Worm (Caenorhabditis elegans) whole organism, L1 larva: ENCODE data around the gene T14A8.2.

Experiments
- C04F5.9 ChIP-seq: sonication (generic microtip); optimal IDR thresholded peaks from 2 replicates; lab custom pipeline; 2016; ENCODE audit warnings: missing genetic modification characterization, missing compliant biosample characterization
- C16A3.4 ChIP-seq: fragments of 150-350 bp; optimal IDR thresholded peaks from 2 replicates; lab custom pipeline; 2014; ENCODE audit warnings: missing biosample characterization, missing genetic modification characterization
- F16B12.6 ChIP-seq: fragments of 150-350 bp; optimal IDR thresholded peaks from 2 replicates; lab custom pipeline; 2014; ENCODE audit warnings: missing biosample characterization, missing genetic modification characterization
- Y116A8C.19 ChIP-seq: sonication (generic microtip); optimal IDR thresholded peaks from 2 replicates; lab custom pipeline; 2016; ENCODE audit warnings: missing compliant biosample characterization, missing genetic modification characterization, borderline replicate concordance
- ama-1 ChIP-seq: fragments of 150-350 bp; optimal IDR thresholded peaks from 2 replicates; lab custom pipeline; 2014
- blmp-1 ChIP-seq: fragments of 150-350 bp; optimal IDR thresholded peaks from 2 replicates; lab custom pipeline; 2014; ENCODE audit warnings: missing biosample characterization, missing genetic modification characterization
- ceh-63 ChIP-seq: fragments of 200-800 bp; sonication (Bioruptor generic); optimal IDR thresholded peaks from 2 replicates; lab custom pipeline; 2018; ENCODE audit warnings: mild to moderate bottlenecking, missing genetic modification characterization, missing compliant biosample characterization
- ceh-82 ChIP-seq, 3 experiments: fragments of 150-350 bp in 1 of 3; sonication (generic microtip) in 2 of 3; optimal IDR thresholded peaks; 2 replicates each; lab custom pipeline; 2014 to 2017; ENCODE audit warnings: missing biosample characterization in 3 of 3, missing genetic modification characterization in 3 of 3
- ceh-90 ChIP-seq: sonication (generic microtip); optimal IDR thresholded peaks from 2 replicates; lab custom pipeline; 2016; ENCODE audit warnings: missing genetic modification characterization, missing compliant biosample characterization
- dsc-1 ChIP-seq: sonication (generic microtip); optimal IDR thresholded peaks from 2 replicates; lab custom pipeline; 2016; ENCODE audit warnings: mild to moderate bottlenecking, missing genetic modification characterization, missing compliant biosample characterization
- efl-1 ChIP-seq, 4 experiments: fragments of 150-350 bp; optimal IDR thresholded peaks in 3 of 4; peaks in 1 of 4; 1 replicate in 1 of 4; 2 replicates in 3 of 4; lab custom pipeline; 2014; ENCODE audit warnings: missing biosample characterization in 2 of 4, missing genetic modification characterization in 2 of 4, missing genetic modification reagents in 2 of 4
- egl-13 ChIP-seq: sonication (generic microtip); optimal IDR thresholded peaks from 2 replicates; lab custom pipeline; 2016; ENCODE audit warnings: missing genotype, missing genetic modification reagents, missing genetic modification characterization, missing compliant biosample characterization
- grh-1 ChIP-seq: fragments of 200-800 bp; sonication (Bioruptor generic); IDR thresholded peaks from 2 replicates; pipeline ENCODE4 v1.3.6; 2022; ENCODE audit warnings: missing genetic modification reagents, missing genetic modification characterization, missing compliant biosample characterization
- isw-1 ChIP-seq: fragments of 200-800 bp; sonication (Bioruptor generic); IDR thresholded peaks from 2 replicates; pipeline ENCODE4 v1.3.6; 2022; ENCODE audit warnings: missing genetic modification characterization, missing compliant biosample characterization
- lin-13 ChIP-seq: fragments of 150-350 bp; optimal IDR thresholded peaks from 2 replicates; lab custom pipeline; 2014; ENCODE audit warnings: missing biosample characterization, missing genetic modification reagents, missing genetic modification characterization
- lin-35 ChIP-seq, 2 experiments: fragments of 150-350 bp; optimal IDR thresholded peaks; 2 replicates each; lab custom pipeline; 2014; ENCODE audit warnings: missing biosample characterization in 2 of 2, missing genetic modification characterization in 2 of 2, missing genetic modification reagents in 2 of 2
- lsy-2 ChIP-seq, 2 experiments: fragments of 150-350 bp; optimal IDR thresholded peaks; 2 replicates each; lab custom pipeline; 2014; ENCODE audit warnings: missing biosample characterization in 2 of 2, missing genetic modification characterization in 2 of 2
- mdl-1 ChIP-seq, 2 experiments: fragments of 150-350 bp; optimal IDR thresholded peaks; 2 replicates each; lab custom pipeline; 2014 to 2017; ENCODE audit warnings: missing biosample characterization in 2 of 2, missing genetic modification characterization in 2 of 2, inconsistent platforms in 1 of 2
- mep-1 ChIP-seq: fragments of 150-350 bp; optimal IDR thresholded peaks from 2 replicates; lab custom pipeline; 2014; ENCODE audit warnings: missing biosample characterization, missing genetic modification characterization
- nhr-12 ChIP-seq: sonication (generic microtip); optimal IDR thresholded peaks from 2 replicates; lab custom pipeline; 2017; ENCODE audit warnings: missing biosample characterization, missing genetic modification characterization
- nhr-20 ChIP-seq: sonication (generic microtip); optimal IDR thresholded peaks from 2 replicates; lab custom pipeline; 2016; ENCODE audit warnings: mild to moderate bottlenecking, missing genetic modification characterization, missing compliant biosample characterization
- nhr-237 ChIP-seq: fragments of 150-350 bp; optimal IDR thresholded peaks from 2 replicates; lab custom pipeline; 2014; ENCODE audit warnings: missing biosample characterization, missing genetic modification characterization
- nhr-28 ChIP-seq: fragments of 150-350 bp; optimal IDR thresholded peaks from 2 replicates; lab custom pipeline; 2014; ENCODE audit warnings: missing biosample characterization, missing genetic modification characterization
- nhr-71 ChIP-seq: sonication (generic microtip); optimal IDR thresholded peaks from 2 replicates; lab custom pipeline; 2016; ENCODE audit warnings: mild to moderate bottlenecking, missing genetic modification characterization, moderate library complexity, missing compliant biosample characterization
- nhr-90 ChIP-seq: sonication (generic microtip); optimal IDR thresholded peaks from 2 replicates; lab custom pipeline; 2016; ENCODE audit warnings: mild to moderate bottlenecking, missing genetic modification characterization, missing compliant biosample characterization; ENCODE audit not compliant: poor library complexity
- pax-3 ChIP-seq: fragments of 200-800 bp; sonication (Bioruptor generic); optimal IDR thresholded peaks from 2 replicates; lab custom pipeline; 2018; ENCODE audit warnings: mild to moderate bottlenecking, missing genetic modification characterization, moderate library complexity, missing compliant biosample characterization
- rnt-1 ChIP-seq: sonication (generic microtip); optimal IDR thresholded peaks from 2 replicates; lab custom pipeline; 2016; ENCODE audit warnings: mild to moderate bottlenecking, missing genetic modification characterization, moderate library complexity, missing compliant biosample characterization
- skn-1 ChIP-seq: fragments of 150-350 bp; optimal IDR thresholded peaks from 2 replicates; lab custom pipeline; 2014; ENCODE audit warnings: missing biosample characterization, missing genetic modification characterization
- sox-4 ChIP-seq: sonication (generic microtip); optimal IDR thresholded peaks from 2 replicates; lab custom pipeline; 2016; ENCODE audit warnings: missing genetic modification characterization, missing compliant biosample characterization
- sptf-1 ChIP-seq: fragments of 150-350 bp; optimal IDR thresholded peaks from 2 replicates; lab custom pipeline; 2014; ENCODE audit warnings: missing biosample characterization, missing genetic modification characterization
- swsn-7 ChIP-seq: sonication (generic microtip); optimal IDR thresholded peaks from 2 replicates; lab custom pipeline; 2016; ENCODE audit warnings: missing genetic modification characterization, missing compliant biosample characterization
- tlp-1 ChIP-seq: fragments of 150-350 bp; optimal IDR thresholded peaks from 2 replicates; lab custom pipeline; 2014; ENCODE audit warnings: missing biosample characterization, missing genetic modification characterization
- unc-86 ChIP-seq: sonication (generic microtip); optimal IDR thresholded peaks from 2 replicates; lab custom pipeline; 2016; ENCODE audit warnings: missing genetic modification characterization, missing compliant biosample characterization
- xbp-1 ChIP-seq: sonication (generic microtip); optimal IDR thresholded peaks from 2 replicates; lab custom pipeline; 2016; ENCODE audit warnings: missing genetic modification characterization, missing compliant biosample characterization

The T14A8.2 gene

ce11 chrIV:7785506-7786065, 36.8 kb downstream of the T14A8.2 start, which contains the start of gene tag-322 (continued):
- TF ChIP-seq nhr-20 (tag; lab: Kevin White, UChicago) (peak; percentile 76), lin-35 (GFP tag; optimal IDR thresholded peaks at IDR 0.05; lab: Kevin White, UChicago) (peak; percentile 67 to 77), nhr-28 (tag; lab: Kevin White, UChicago) (no peak), C04F5.9 (tag; lab: Kevin White, UChicago) (no peak), egl-13 (tag; lab: Kevin White, UChicago) (peak; percentile 42), xbp-1 (peak; percentile 79), unc-86 (peak; percentile 51), tlp-1 (tag; lab: Kevin White, UChicago) (no peak), grh-1 (GFP tag; lab: Robert Waterston, UW) (0 out of 2 replicates have a peak, but pooled peaks have one; percentile 11), ama-1 (lab: Kevin White, UChicago) (peak; percentile 64), mep-1 (tag; lab: Kevin White, UChicago) (peak; percentile 85), swsn-7 (tag; lab: Kevin White, UChicago) (peak; percentile 80), Y116A8C.19 (tag; lab: Kevin White, UChicago) (no peak), ceh-82 (tag; optimal IDR thresholded peaks at IDR 0.05; lab: Kevin White, UChicago) (peak; percentile 52 to 59 (median 52)), sox-4 (tag; lab: Kevin White, UChicago) (peak; percentile 13), lsy-2 (tag; optimal IDR thresholded peaks at IDR 0.05; lab: Kevin White, UChicago) (peak; percentile 89 to 90), C16A3.4 (tag; lab: Kevin White, UChicago) (peak; percentile 70), efl-1 (optimal IDR thresholded peaks at IDR 0.05; lab: Kevin White, UChicago) (peak; percentile 72 to 77), efl-1 (GFP tag; optimal IDR thresholded peaks at IDR 0.05 in 1 of 2; lab: Kevin White, UChicago) (peak; percentile 69 to 96), ceh-90 (no peak), ceh-63 (GFP tag; lab: Kevin White, UChicago) (no peak), nhr-12 (tag; lab: Kevin White, UChicago) (no peak), nhr-90 (tag; lab: Kevin White, UChicago) (peak; percentile 60), nhr-71 (tag; lab: Kevin White, UChicago) (peak; percentile 85)
- TF ChIP-seq, all 84 proteins: peak for 36

DNA sequence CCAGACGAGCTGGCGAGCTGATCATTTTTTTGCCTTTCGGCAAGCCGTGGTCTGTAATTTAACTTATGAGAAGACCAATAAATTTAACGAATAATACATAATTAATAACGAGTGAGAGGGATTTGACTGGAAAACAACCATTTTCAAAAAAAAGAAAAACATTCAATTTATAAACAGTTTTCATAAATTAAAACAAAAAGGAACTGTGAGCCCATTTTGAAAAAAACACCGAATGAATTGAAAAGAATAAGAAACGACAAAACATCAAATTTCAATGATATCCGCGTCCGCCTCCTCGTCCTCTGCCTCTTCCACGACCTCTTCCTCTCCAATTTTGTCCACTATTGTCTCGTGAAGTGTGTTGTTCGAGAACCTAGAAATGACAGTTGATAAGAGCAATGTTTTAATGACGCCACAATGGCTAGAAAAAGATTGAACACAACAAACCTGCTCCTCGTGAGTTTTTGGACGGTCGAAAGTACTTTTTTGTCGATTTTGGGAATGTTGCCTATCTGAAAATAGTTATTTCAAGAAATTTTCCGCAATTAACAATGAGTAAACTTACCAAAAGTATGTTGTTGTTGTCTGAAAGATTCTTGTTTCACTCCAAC, 38.5 kb downstream of the T14A8.2 start, which contains the start of gene tag-321:
tag-321 (minus strand) TSS at position 51 of the 611 bp plus-strand sequence.
- no peak for TF ChIP-seq dsc-1
- no peak for TF ChIP-seq egl-13 (tag; lab: Kevin White, UChicago)
- TF ChIP-seq F16B12.6 (tag; lab: Kevin White, UChicago): no peak
- no peak for TF ChIP-seq sptf-1
- no peak for TF ChIP-seq nhr-237

DNA sequence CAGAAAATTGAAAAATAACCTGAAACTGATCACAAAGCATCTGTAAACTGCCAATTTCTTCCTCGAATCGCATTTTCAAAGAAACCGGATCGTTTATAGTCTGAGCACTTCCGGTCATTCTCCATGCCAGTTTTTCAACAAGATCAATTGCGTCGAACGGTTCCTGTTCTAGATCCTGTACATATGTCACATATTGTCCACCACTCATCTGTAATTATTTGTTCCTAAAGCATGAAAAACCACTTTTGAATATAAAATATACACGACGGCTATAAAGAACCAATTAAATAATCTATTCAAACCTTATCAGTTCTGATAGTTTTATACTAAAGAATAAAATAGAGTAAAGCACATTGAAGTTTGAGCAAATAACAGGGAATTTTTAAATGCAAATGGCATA, 40.1 kb downstream of the T14A8.2 start, which contains the start of gene sec-10:
sec-10 (minus strand) TSS at position 208 of the 400 bp plus-strand sequence.
- TF ChIP-seq mdl-1 (tag; optimal IDR thresholded peaks at IDR 0.05; lab: Kevin White, UChicago) (no peak), lin-13 (GFP tag; lab: Kevin White, UChicago) (peak; percentile 3), lin-35 (GFP tag; optimal IDR thresholded peaks at IDR 0.05; lab: Kevin White, UChicago) (peak in 1 of 2 experiments; percentile 12)

- TF ChIP-seq swsn-7 (tag; lab: Kevin White, UChicago): no peak
- no peak for TF ChIP-seq lsy-2 (tag; optimal IDR thresholded peaks at IDR 0.05; lab: Kevin White, UChicago)
- no peak for TF ChIP-seq blmp-1 (tag; lab: Kevin White, UChicago)
- TF ChIP-seq isw-1 (GFP tag; lab: Robert Waterston, UW): no peak
- no peak for TF ChIP-seq lin-13 (GFP tag; lab: Kevin White, UChicago)
- TF ChIP-seq pax-3 (tag; lab: Kevin White, UChicago): no peak
- no peak for TF ChIP-seq rnt-1 (tag; lab: Kevin White, UChicago)
- TF ChIP-seq skn-1: no peak
- TF ChIP-seq, all 84 proteins: peak for 0
Observed at ce11 chrIV:7778865-7779264, 43.6 kb downstream of the T14A8.2 start, which contains the start of gene rpap-3. Gene rpap-3, minus strand, starts transcription at chrIV:7778965.
